Fruit fly (Drosophila melanogaster) S2 (cell line): Measurements from ENCODE around the gene Uev1A.

Experiments
- CG8478 ChIP-seq: fragments of >200 bp; optimal IDR thresholded peaks from 2 replicates; lab custom pipeline; 2018
- CTCF ChIP-seq, 2 experiments: fragments of >200 bp; optimal IDR thresholded peaks; 2 replicates each; lab custom pipeline; 2018

The Uev1A gene

DNA sequence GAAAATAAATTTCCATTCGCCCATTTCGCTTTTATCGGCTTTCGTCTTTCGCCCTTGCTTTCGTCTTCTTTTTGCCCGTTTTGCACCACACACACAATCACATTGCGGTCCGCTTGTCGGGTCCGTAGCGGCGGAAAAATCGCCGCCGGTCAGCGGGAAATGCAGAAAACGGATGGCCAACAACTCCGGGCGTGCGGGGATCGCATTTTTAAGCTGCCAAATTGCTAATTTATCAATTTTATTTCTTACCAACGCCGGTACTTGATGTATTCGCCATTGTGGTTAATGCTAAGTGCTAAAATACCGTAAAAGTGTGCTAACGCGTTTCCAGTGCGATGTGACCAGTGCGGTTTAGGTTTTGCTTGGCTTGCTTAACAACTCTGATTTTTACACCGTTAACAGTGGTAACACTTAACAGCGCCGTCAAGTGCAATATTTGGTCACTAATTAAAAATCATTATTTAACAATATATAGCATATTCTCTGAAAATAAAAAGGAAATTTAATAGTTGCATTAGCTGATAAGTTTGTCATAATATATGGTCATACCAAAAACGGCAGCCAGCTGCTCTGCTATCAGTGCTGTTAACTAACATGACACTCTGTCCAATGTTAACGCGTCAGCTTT is at the start of gene Uev1A, which contains the start of gene Membrin:
Gene Uev1A, minus strand, starts transcription at position 346 of the 628 bp plus-strand sequence.
Gene Membrin, plus strand, starts transcription at position 576 of the 628 bp plus-strand sequence.
- TF ChIP-seq CTCF (optimal IDR thresholded peaks at IDR 0.05; lab: Kevin White, UChicago) (peak in 1 of 2 experiments; percentile 16), CG8478 (lab: Kevin White, UChicago) (no peak)

DNA sequence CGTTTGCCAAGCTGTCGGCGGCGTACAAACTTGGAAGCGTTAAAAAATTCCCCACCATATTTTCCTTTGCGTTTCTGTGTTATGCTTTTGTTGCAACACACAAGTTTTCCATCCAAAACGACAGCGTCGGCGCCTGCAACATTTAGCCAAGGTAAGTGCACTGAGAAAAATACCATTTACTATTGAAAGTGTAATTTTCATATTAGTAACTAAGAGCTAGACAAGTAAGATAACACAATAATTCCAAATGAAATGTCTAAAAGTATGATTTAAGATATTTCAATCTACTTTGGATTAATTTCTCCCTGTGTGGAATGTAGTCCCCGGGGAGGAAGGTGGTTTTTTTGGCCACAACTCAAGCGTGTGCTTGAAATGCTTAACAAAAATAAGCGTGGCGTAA is 19.7 kb upstream of the Uev1A start:
- TF ChIP-seq CG8478 (lab: Kevin White, UChicago) (no peak), CTCF (optimal IDR thresholded peaks at IDR 0.05; lab: Kevin White, UChicago) (no peak)

DNA sequence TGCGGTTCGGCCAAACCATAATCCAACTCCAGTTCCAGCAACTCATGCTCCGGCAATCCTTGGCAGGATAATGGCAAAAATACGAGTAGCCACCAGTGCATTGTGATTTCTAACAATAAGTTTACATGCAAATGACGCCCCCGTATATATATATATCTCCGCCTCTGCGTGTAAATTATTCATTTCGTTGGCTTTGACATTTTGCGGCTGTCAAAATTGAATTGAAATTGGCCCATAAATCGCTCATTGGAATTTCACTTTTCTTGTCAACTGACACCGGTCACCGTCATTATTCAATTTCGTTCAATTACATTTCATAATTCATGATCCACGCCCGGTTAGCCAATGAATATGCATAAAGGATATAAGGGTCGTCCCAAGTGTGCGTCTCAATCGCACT is 16.7 kb upstream of the Uev1A start, which contains the start of gene Ir64a:
Gene Ir64a, minus strand, starts transcription at position 101 of the 400 bp plus-strand sequence.
- TF ChIP-seq CG8478 (lab: Kevin White, UChicago) (no peak), CTCF (optimal IDR thresholded peaks at IDR 0.05; lab: Kevin White, UChicago) (no peak)

DNA sequence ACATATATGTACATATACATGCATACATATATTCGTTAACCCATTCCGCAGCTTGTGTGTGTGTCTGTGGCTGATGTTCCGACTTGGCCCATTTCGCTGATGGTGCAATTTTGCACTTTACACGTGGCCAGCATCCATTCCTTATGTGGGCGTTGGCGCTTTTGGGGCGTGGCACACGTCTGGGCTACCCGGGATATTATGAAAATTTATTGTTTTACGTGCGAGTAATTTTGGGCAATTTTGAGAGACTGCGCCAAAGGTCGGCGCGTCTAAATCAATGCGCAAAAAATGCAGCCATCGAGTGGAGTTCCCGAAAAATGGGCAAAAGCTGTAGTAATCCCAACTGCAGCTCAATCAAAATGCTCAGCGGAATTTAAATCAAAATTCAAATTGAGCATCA is 6.0 kb upstream of the Uev1A start:
- TF ChIP-seq CTCF (optimal IDR thresholded peaks at IDR 0.05; lab: Kevin White, UChicago): no peak
- TF ChIP-seq CG8478 (lab: Kevin White, UChicago): no peak

DNA sequence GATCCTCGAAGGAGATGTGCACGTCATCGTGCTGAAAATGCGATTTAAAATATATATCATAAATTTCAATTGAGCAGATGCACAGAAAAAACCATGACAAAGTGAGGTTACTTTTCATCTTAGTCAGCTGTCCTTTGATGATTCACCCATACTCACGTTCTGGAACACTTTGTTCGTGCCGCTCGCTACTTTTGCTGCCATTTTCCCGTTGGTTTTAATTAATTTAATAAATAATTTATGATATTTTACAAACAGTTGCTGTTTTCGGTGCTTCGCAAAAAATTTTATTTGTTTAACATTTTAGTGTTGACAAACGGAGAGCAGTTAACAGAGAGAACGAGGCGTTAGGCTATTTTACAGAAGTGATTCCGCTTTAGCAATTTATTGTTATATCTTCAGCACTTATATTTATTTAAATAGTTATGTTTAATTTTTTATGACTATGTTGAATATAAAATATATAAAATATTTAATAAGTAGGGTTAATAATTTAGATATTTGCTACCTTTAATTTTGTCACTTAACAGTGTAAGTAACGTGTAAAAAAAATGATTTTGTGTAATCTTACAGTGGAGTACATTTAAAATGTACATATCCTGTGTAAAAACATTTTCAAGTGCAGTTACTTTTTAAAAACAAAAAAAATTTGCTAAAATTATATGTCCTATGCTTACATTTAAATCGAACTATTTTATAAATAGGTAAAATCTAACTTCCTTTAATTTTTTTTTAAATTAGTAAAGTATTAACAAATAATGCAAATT is 1.9 kb upstream of the Uev1A start, which contains the start of gene Pfdn4:
Gene Pfdn4, minus strand, starts transcription at position 265 of the 764 bp plus-strand sequence.
- TF ChIP-seq CG8478 (lab: Kevin White, UChicago) (no peak), CTCF (optimal IDR thresholded peaks at IDR 0.05; lab: Kevin White, UChicago) (no peak)

DNA sequence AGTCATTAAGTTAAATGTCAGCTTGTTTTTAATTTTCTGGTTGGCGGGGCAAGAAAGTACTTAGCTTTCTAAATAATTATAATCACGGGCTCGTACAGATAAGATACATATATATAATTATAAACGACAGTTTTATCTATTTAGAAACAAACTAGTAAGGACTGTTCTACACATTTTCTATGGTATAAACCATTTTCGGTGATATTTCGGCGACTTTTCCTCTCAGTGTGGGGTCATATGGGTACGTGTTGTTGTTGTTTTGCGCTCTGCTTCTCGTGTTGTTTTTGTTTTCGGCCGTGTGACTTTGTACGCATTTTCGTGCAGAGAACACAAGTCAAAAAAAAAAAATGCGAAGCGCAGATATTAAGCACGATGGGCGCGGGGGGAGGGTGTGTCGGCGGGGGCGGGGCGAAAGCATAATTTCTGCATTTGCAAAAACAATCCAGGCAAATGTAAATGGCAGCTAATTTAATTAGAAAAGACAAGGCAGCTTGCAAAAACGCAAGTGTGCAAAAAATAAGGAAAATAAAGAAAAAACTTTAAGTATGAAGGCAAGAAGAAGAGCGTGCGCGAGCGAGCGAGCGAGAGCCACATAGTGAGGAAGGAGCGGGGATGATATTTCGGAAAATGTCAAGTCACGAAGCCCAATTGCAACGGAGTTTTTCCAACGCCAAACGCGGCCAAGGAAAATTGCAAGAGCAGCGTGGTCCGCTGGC is 703 bp downstream of the Uev1A start:
- TF ChIP-seq CG8478 (lab: Kevin White, UChicago): no peak
- TF ChIP-seq CTCF (optimal IDR thresholded peaks at IDR 0.05; lab: Kevin White, UChicago): no peak

DNA sequence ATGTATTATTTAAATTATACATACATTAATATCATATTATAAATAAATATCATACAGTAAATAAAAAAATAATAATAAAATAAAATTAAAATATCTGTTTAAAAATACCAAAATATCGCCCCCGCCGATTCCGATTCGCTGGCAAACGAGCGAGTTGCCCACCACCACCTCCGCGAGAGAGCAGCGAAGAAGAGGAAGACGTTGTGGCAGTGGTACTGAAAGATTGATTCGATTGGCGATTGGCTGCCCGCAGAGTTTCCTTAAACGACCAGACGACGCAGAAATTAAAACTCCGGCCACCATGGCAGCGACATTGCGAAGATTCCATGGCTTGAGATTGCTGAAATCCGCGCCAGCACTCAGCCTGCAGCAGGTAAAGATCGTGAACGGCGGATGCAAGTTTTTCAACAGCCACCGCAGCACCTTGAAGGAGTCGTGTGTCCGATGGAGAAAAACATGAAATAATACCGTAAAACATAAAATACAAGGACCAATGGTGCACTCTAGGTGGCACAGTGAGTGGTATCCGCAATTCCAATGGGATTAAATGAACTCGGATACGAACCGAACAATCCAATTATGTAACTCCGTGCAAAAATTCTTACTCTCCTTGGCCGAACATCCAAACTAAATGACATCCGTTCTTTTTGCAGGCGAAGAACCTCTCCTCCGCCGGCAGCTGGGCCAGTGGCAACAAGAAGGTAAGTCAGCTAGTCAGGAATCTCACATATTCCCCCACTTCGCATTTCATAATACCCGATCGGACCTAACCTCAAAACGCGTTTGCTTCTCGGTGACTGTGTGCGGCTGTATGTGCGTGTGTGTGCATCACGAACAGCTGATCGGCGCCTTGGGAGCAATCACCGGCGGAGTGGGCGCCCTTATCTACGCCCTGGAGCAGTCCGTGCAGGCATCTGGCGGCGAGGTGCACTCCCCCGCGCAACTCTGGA is 5.7 kb downstream of the Uev1A start, which contains the start of gene Cyt-c1:
Gene Cyt-c1, plus strand, starts transcription at position 173 of the 950 bp plus-strand sequence.
- TF ChIP-seq CG8478 (lab: Kevin White, UChicago): no peak
- TF ChIP-seq CTCF (optimal IDR thresholded peaks at IDR 0.05; lab: Kevin White, UChicago): no peak

DNA sequence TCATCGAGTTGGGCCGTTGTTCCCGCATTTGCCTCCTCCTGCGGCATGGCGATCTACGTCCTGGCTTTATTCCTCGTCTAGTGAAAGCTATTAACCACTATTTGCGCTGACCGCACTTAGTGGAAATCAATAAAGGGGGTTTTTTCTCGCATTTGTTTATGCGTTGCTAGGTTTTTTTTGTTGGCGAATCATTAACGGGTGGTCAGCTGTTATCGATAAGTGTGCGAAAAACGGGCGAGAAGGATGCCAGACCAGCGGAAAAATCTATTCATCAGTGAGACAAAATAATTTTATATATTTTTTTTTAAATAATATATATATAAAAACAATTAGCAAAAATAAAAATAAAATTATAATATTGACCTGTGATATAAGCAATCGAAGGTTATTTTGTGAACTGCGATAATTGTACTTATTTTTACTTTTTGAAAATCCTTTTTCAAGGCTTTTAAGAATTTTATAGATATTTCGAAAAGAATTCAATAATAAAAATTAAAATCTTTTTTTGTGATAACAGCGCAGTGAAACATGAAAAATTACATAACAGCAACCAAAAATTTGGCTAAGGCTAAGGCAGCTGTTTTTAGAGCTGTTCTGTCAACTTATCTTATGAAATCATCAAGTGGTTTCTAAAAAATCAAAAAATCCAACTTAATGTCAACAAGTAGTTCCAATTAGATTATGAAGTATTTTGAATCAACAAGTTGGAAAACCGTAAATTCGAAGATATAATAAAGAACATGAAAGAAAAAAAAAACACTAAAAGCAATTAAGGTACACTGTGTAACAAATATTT is 6.6 kb downstream of the Uev1A start, which contains the start of gene Klp64D:
Gene Klp64D, minus strand, starts transcription at position 185 of the 796 bp plus-strand sequence.
- no peak for TF ChIP-seq CG8478 (lab: Kevin White, UChicago)
- no peak for TF ChIP-seq CTCF (optimal IDR thresholded peaks at IDR 0.05; lab: Kevin White, UChicago)

DNA sequence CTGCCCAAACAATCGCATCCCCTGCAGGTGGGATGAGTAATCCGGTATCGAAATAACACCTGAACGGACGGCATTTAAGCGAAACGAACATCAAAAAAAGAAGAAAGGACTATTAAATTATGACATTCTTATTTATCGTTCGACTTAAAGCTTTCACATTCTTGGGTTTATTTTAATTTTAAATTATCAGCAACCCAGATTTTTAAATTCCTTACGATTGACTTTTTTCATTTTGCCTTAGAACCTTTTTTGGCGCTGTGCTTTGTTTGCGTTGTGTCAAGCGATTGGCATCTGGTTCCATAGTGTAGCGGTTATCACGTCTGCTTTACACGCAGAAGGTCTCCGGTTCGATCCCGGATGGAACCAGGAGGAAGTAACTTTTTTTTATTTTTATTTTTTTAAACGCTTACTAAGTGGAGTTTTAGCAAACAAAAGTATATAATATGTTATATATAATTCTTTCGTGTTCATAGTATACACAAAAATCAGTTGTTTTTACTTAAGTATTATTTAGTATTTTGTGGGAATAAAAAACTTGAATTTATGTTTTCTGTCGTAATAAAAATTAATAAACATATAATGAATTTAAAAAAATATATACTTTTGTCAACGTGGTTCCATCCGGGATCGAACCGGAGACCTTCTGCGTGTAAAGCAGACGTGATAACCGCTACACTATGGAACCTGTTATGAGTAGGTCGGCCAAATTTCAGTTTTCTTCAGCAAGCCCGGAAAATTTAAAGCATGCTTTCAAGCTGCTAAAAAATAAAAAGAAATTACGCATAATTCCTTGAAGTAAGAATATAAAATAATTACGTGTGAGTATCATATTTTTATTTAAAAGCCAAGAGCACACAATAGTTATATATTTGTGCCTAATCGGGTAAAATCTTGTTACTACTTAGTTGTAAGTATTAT is 9.7 kb downstream of the Uev1A start:
- no peak for TF ChIP-seq CG8478 (lab: Kevin White, UChicago)
- no peak for TF ChIP-seq CTCF (optimal IDR thresholded peaks at IDR 0.05; lab: Kevin White, UChicago)

DNA sequence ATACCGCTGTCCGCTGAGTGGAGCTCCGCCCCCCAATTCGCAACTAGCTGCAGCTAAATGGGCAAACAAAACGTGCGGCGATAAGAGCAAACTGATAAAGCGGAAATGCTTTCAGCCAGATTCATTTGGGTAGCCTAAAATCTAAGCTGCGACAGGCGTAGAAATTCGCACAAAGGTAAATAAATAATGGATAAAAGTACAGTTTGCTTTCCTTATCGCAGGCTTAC is 10.3 kb downstream of the Uev1A start, which contains the start of gene lama:
Gene lama, minus strand, starts transcription at position 101 of the 227 bp plus-strand sequence.
- no peak for TF ChIP-seq CG8478 (lab: Kevin White, UChicago)
- TF ChIP-seq CTCF (optimal IDR thresholded peaks at IDR 0.05; lab: Kevin White, UChicago): no peak

DNA sequence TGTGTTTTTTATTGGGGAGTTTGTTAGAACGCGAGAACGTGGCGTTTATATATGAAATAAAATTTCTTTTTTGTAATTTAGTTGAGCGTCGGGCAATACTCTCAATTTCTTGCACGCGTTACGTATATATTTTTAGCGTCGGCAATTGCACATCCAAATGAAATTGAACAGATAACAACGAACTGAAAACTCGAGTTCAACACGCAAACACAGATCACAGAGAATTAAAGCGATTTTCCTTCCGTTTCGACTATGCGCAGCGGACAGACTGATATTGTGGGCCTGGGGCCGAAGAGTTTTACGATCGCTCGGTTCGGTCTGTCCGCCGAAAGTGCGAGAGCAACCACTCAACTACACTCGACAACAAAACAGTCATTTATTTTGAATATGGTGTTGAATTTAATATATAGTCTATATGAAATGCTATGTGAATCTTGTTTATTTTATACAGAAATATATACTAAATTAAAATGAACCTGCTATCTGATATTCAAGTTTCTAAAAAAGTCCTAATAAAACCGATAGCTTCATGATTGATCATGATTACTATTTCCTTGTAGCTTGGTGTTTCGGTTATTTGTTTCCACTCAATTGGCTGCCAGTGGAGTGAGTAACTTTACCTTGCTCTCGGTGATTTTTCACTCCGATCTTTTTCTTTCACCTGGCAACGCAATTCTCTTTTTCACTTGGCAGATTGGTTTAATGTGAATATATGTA is 10.8 kb downstream of the Uev1A start, which contains the start of gene CG46456:
Gene CG46456, minus strand, starts transcription at position 273 of the 717 bp plus-strand sequence.
- no peak for TF ChIP-seq CTCF (optimal IDR thresholded peaks at IDR 0.05; lab: Kevin White, UChicago)
- TF ChIP-seq CG8478 (lab: Kevin White, UChicago): no peak
